Worm (Caenorhabditis elegans) whole organism, midembryonic: ENCODE measurements around the gene npp-8.

Experiments
- flt-1 ChIP-seq: fragments of 200-800 bp; sonication (Bioruptor generic); IDR thresholded peaks from 2 replicates; pipeline ENCODE4 v1.3.6; 2022; ENCODE audit warnings: missing genetic modification characterization, missing compliant biosample characterization
- med-1 ChIP-seq: sonication (generic microtip); optimal IDR thresholded peaks from 2 replicates; lab custom pipeline; 2017; ENCODE audit warnings: missing genetic modification characterization, mild to moderate bottlenecking, missing compliant biosample characterization, antibody characterized with exemption, missing genetic modification reagents; ENCODE audit not compliant: insufficient read depth
- ref-1 ChIP-seq: fragments of 200-800 bp; sonication (Bioruptor generic); conservative IDR thresholded peaks from 2 replicates; pipeline ENCODE4 v1.3.6; 2022; ENCODE audit warnings: missing genetic modification reagents, missing genetic modification characterization, missing compliant biosample characterization
- tab-1 ChIP-seq: fragments of 200-800 bp; sonication (Bioruptor generic); IDR thresholded peaks from 2 replicates; pipeline ENCODE4 v1.3.6; 2022; ENCODE audit warnings: missing genetic modification characterization, missing compliant biosample characterization
- ztf-23 ChIP-seq: fragments of 200-800 bp; sonication (Bioruptor generic); IDR thresholded peaks from 2 replicates; pipeline ENCODE4 v1.3.6; 2022; ENCODE audit warnings: missing genetic modification reagents, missing genetic modification characterization, missing compliant biosample characterization

DNA sequence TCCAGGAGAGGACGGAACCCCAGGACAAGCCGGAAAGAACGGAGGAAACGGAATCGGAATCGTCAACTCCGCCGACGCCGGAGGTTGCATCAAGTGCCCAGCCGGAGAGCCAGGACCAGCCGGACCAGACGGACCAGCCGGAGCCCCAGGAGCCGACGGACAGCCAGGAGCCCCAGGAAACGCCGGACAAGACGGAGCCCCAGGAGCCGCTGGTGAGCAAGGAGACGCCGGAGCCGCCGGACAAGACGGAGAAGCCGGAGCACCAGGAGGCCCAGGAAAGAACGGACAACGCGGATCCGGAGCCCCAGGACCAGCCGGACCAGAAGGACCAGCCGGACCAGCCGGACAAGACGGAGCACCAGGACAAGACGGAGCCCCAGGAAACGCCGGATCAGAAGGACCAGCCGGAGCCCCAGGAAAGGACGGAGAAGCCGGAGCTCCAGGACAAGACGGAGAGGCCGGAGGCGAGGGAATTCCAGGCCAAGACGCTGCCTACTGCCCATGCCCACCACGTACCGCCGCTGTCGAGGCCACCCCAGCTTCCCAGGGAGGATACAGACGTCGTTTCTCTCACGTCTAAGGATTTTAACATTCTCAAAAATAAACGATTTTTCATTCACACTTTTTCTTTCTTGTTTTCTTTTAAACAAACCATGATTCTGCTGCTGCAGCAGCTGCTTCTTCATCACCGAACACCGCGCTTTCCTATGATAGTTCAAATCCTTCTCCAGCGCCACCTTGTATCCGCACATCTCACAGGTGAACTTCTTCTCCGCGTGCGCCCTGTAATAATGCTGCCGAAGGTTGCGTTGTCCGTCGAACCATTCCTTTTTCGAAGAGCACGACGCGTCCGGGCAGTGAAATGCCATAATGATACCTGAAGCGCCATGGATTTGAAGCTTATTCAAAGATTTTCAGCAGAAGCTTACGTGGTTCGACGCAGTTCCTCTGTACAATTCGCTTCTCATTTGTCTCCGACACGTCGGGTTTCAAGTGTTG, 46.2 kb downstream of the npp-8 start:
- TF ChIP-seq flt-1, result no peak
- TF ChIP-seq ref-1 (GFP tag; lab: Robert Waterston, UW), result no peak
- no peak for TF ChIP-seq med-1 (GFP tag; lab: Kevin White, UChicago)
- no peak for TF ChIP-seq ztf-23 (GFP tag; lab: Robert Waterston, UW)
- no peak for TF ChIP-seq tab-1
